Worm (Caenorhabditis elegans) whole organism, L4 larva: ENCODE measurements around the gene acs-4.

Source experiments
- D1046.2 ChIP-seq: fragments of 200-800 bp; sonication (Bioruptor generic); IDR thresholded peaks from 2 replicates; pipeline ENCODE4 v1.3.6; 2022; ENCODE audit warnings: missing genetic modification characterization, missing compliant biosample characterization
- F26F4.8 ChIP-seq: fragments of 200-800 bp; sonication (Bioruptor generic); conservative IDR thresholded peaks from 2 replicates; pipeline ENCODE4 v1.3.6; 2022; ENCODE audit warnings: missing genetic modification characterization, missing compliant biosample characterization
- F37D6.2 ChIP-seq: sonication (generic microtip); optimal IDR thresholded peaks from 2 replicates; lab custom pipeline; 2016; ENCODE audit warnings: mild to moderate bottlenecking, missing genetic modification characterization, missing compliant biosample characterization
- T20F7.1 ChIP-seq: fragments of 200-800 bp; sonication (Bioruptor generic); optimal IDR thresholded peaks from 2 replicates; lab custom pipeline; 2018; ENCODE audit warnings: mild to moderate bottlenecking, missing genetic modification characterization, missing compliant biosample characterization
- Y75B8A.6 ChIP-seq: fragments of 200-800 bp; sonication (Bioruptor generic); IDR thresholded peaks from 2 replicates; pipeline ENCODE4 v1.3.6; 2022; ENCODE audit warnings: missing genetic modification reagents, missing genetic modification characterization, missing compliant biosample characterization
- ZK546.5 ChIP-seq, 2 experiments: sonication (generic microtip); optimal IDR thresholded peaks; 2 replicates each; lab custom pipeline; 2017; ENCODE audit warnings: missing biosample characterization in 2 of 2, missing genetic modification characterization in 2 of 2
- arid-1 ChIP-seq: fragments of 200-800 bp; sonication (Bioruptor generic); conservative IDR thresholded peaks from 2 replicates; pipeline ENCODE4 v1.3.6; 2022; ENCODE audit warnings: missing genetic modification reagents, missing genetic modification characterization, missing compliant biosample characterization
- attf-4 ChIP-seq: sonication (generic microtip); optimal IDR thresholded peaks from 3 replicates; lab custom pipeline; 2017; ENCODE audit warnings: missing biosample characterization, missing genetic modification characterization
- ceh-28 ChIP-seq: fragments of 150-350 bp; optimal IDR thresholded peaks from 2 replicates; lab custom pipeline; 2014; ENCODE audit warnings: missing biosample characterization, missing genetic modification reagents, missing genetic modification characterization
- ceh-82 ChIP-seq: sonication (generic microtip); optimal IDR thresholded peaks from 2 replicates; lab custom pipeline; 2017; ENCODE audit warnings: missing biosample characterization, missing genetic modification characterization
- ces-1 ChIP-seq: fragments of 150-350 bp; sonication (generic microtip); optimal IDR thresholded peaks from 4 replicates; lab custom pipeline; 2014; ENCODE audit warnings: missing biosample characterization, missing genetic modification reagents, missing genetic modification characterization
- cey-2 ChIP-seq: sonication (generic microtip); optimal IDR thresholded peaks from 3 replicates; lab custom pipeline; 2017; ENCODE audit warnings: missing genetic modification characterization, mild to moderate bottlenecking, missing compliant biosample characterization, antibody characterized with exemption, borderline replicate concordance; ENCODE audit not compliant: insufficient read depth
- daf-12 ChIP-seq: fragments of 150-350 bp; optimal IDR thresholded peaks from 2 replicates; lab custom pipeline; 2014; ENCODE audit warnings: missing biosample characterization, missing genetic modification reagents, missing genetic modification characterization
- daf-19 ChIP-seq: fragments of 200-800 bp; sonication (Bioruptor generic); conservative IDR thresholded peaks from 2 replicates; pipeline ENCODE4 v1.3.6; 2022; ENCODE audit warnings: missing genetic modification characterization, missing compliant biosample characterization
- dmd-9 ChIP-seq: fragments of 200-800 bp; sonication (Bioruptor generic); IDR thresholded peaks from 2 replicates; pipeline ENCODE4 v1.3.6; 2022; ENCODE audit warnings: missing genetic modification reagents, missing genetic modification characterization, missing compliant biosample characterization
- duxl-1 ChIP-seq: sonication (generic microtip); optimal IDR thresholded peaks from 2 replicates; lab custom pipeline; 2016; ENCODE audit warnings: mild to moderate bottlenecking, missing genetic modification characterization, moderate library complexity, missing compliant biosample characterization; ENCODE audit not compliant: poor library complexity
- dve-1 ChIP-seq: sonication (generic microtip); optimal IDR thresholded peaks from 2 replicates; lab custom pipeline; 2017; ENCODE audit warnings: antibody characterized with exemption, mild to moderate bottlenecking, missing genetic modification characterization, missing compliant biosample characterization; ENCODE audit not compliant: insufficient read depth
- egl-27 ChIP-seq: sonication (generic microtip); optimal IDR thresholded peaks from 3 replicates; lab custom pipeline; 2017; ENCODE audit warnings: missing biosample characterization, missing genetic modification reagents, missing genetic modification characterization
- fos-1 ChIP-seq: fragments of 150-350 bp; optimal IDR thresholded peaks from 2 replicates; lab custom pipeline; 2014; ENCODE audit warnings: missing biosample characterization, missing genetic modification characterization
- hlh-11 ChIP-seq: fragments of 200-800 bp; sonication (Bioruptor generic); optimal IDR thresholded peaks from 2 replicates; lab custom pipeline; 2018; ENCODE audit warnings: mild to moderate bottlenecking, missing genetic modification characterization, missing compliant biosample characterization
- hlh-30 ChIP-seq: sonication (generic microtip); optimal IDR thresholded peaks from 2 replicates; lab custom pipeline; 2017; ENCODE audit warnings: antibody characterized with exemption, mild to moderate bottlenecking, missing genetic modification characterization, missing compliant biosample characterization; ENCODE audit not compliant: insufficient read depth
- jun-1 ChIP-seq: fragments of 150-350 bp; optimal IDR thresholded peaks from 2 replicates; lab custom pipeline; 2014; ENCODE audit warnings: missing biosample characterization, missing genetic modification reagents, missing genetic modification characterization
- lim-7 ChIP-seq: fragments of 200-800 bp; sonication (Bioruptor generic); IDR thresholded peaks from 2 replicates; pipeline ENCODE4 v1.3.6; 2022; ENCODE audit warnings: missing genetic modification characterization, missing compliant biosample characterization
- lin-39 ChIP-seq: fragments of 150-350 bp; optimal IDR thresholded peaks from 2 replicates; lab custom pipeline; 2014; ENCODE audit warnings: missing biosample characterization, missing genetic modification reagents, missing genetic modification characterization
- lsy-2 ChIP-seq, 2 experiments: fragments of 150-350 bp in 1 of 2; sonication (generic microtip) in 1 of 2; optimal IDR thresholded peaks; 2 replicates each; lab custom pipeline; 2014 to 2017; ENCODE audit warnings: missing biosample characterization in 2 of 2, missing genetic modification characterization in 2 of 2
- mdl-1 ChIP-seq, 2 experiments: fragments of 150-350 bp in 1 of 2; sonication (generic microtip) in 1 of 2; optimal IDR thresholded peaks; 2 replicates each; lab custom pipeline; 2014 to 2017; ENCODE audit warnings: missing biosample characterization in 2 of 2, missing genetic modification characterization in 2 of 2
- mdt-29 ChIP-seq: fragments of 200-800 bp; sonication (Bioruptor generic); IDR thresholded peaks from 2 replicates; pipeline ENCODE4 v1.3.6; 2022; ENCODE audit warnings: missing genetic modification reagents, missing genetic modification characterization, missing compliant biosample characterization
- mep-1 ChIP-seq: fragments of 150-350 bp; sonication (generic microtip); optimal IDR thresholded peaks from 3 replicates; lab custom pipeline; 2014; ENCODE audit warnings: missing biosample characterization, missing genetic modification characterization
- mxl-3 ChIP-seq: fragments of 200-800 bp; sonication (Bioruptor generic); optimal IDR thresholded peaks from 2 replicates; lab custom pipeline; 2018; ENCODE audit warnings: mild to moderate bottlenecking, missing genetic modification characterization, missing compliant biosample characterization
- nhr-111 ChIP-seq: fragments of 200-800 bp; sonication (Bioruptor generic); optimal IDR thresholded peaks from 2 replicates; lab custom pipeline; 2018; ENCODE audit warnings: mild to moderate bottlenecking, missing genetic modification characterization, missing compliant biosample characterization
- nhr-76 ChIP-seq: fragments of 150-350 bp; optimal IDR thresholded peaks from 2 replicates; lab custom pipeline; 2014; ENCODE audit warnings: missing biosample characterization, missing genetic modification characterization
- pha-4 ChIP-seq, 2 experiments: fragments of 150-350 bp in 1 of 2; fragments of 200-800 bp in 1 of 2; sonication (Bioruptor generic) in 1 of 2; IDR thresholded peaks in 1 of 2; optimal IDR thresholded peaks in 1 of 2; 2 replicates each; pipeline versions ENCODE4 v1.3.6 to Lab custom; 2014 to 2022; ENCODE audit warnings: missing genetic modification characterization in 2 of 2, missing genetic modification reagents in 2 of 2, missing biosample characterization in 1 of 2, missing compliant biosample characterization in 1 of 2
- php-3 ChIP-seq: fragments of 200-800 bp; sonication (Bioruptor generic); IDR thresholded peaks from 2 replicates; pipeline ENCODE4 v1.3.6; 2022; ENCODE audit warnings: missing genetic modification reagents, missing genetic modification characterization, missing compliant biosample characterization
- pqm-1 ChIP-seq: sonication (generic microtip); optimal IDR thresholded peaks from 2 replicates; lab custom pipeline; 2017; ENCODE audit warnings: missing biosample characterization, missing genetic modification characterization
- rbr-2 ChIP-seq: sonication (generic microtip); optimal IDR thresholded peaks from 2 replicates; lab custom pipeline; 2016; ENCODE audit warnings: missing genotype, missing genetic modification characterization, missing compliant biosample characterization
- saeg-2 ChIP-seq: fragments of 200-800 bp; sonication (Bioruptor generic); IDR thresholded peaks from 2 replicates; pipeline ENCODE4 v1.3.6; 2022; ENCODE audit warnings: missing genetic modification reagents, missing genetic modification characterization, missing compliant biosample characterization
- sdz-12 ChIP-seq: fragments of 200-800 bp; sonication (Bioruptor generic); optimal IDR thresholded peaks from 2 replicates; lab custom pipeline; 2018; ENCODE audit warnings: mild to moderate bottlenecking, missing genetic modification characterization, missing compliant biosample characterization
- set-16 ChIP-seq: fragments of 200-800 bp; sonication (Bioruptor generic); IDR thresholded peaks from 2 replicates; pipeline ENCODE4 v1.3.6; 2022; ENCODE audit warnings: missing genetic modification reagents, missing genetic modification characterization, missing compliant biosample characterization
- snpc-1.2 ChIP-seq: fragments of 200-800 bp; sonication (Bioruptor generic); IDR thresholded peaks from 2 replicates; pipeline ENCODE4 v1.3.6; 2022; ENCODE audit warnings: missing genetic modification reagents, missing genetic modification characterization, missing compliant biosample characterization
- snpc-4 ChIP-seq: fragments of 150-350 bp; optimal IDR thresholded peaks from 2 replicates; lab custom pipeline; 2014; ENCODE audit warnings: missing biosample characterization, missing genetic modification characterization
- spr-1 ChIP-seq: sonication (generic microtip); optimal IDR thresholded peaks from 2 replicates; lab custom pipeline; 2016; ENCODE audit warnings: mild to moderate bottlenecking, missing genetic modification characterization, missing compliant biosample characterization
- tag-97 ChIP-seq: fragments of 200-800 bp; sonication (Bioruptor generic); IDR thresholded peaks from 2 replicates; pipeline ENCODE4 v1.3.6; 2022; ENCODE audit warnings: missing genetic modification characterization, missing compliant biosample characterization
- unc-130 ChIP-seq: sonication (generic microtip); optimal IDR thresholded peaks from 2 replicates; lab custom pipeline; 2016; ENCODE audit warnings: missing genetic modification reagents, missing genetic modification characterization, missing compliant biosample characterization
- unc-39 ChIP-seq: sonication (generic microtip); optimal IDR thresholded peaks from 2 replicates; lab custom pipeline; 2017; ENCODE audit warnings: missing biosample characterization, missing genetic modification characterization
- unc-62 ChIP-seq, 3 experiments: fragments of 150-350 bp in 1 of 3; sonication (generic microtip); optimal IDR thresholded peaks in 2 of 3; peaks in 1 of 3; 1 replicate in 1 of 3; 2 replicates in 2 of 3; lab custom pipeline; 2014 to 2017; ENCODE audit warnings: missing biosample characterization in 3 of 3, missing genetic modification characterization in 3 of 3, missing genetic modification reagents in 3 of 3, missing genotype in 1 of 3
- vab-7 ChIP-seq: fragments of 200-800 bp; sonication (Bioruptor generic); IDR thresholded peaks from 2 replicates; pipeline ENCODE4 v1.3.6; 2022; ENCODE audit warnings: missing genetic modification reagents, missing genetic modification characterization, missing compliant biosample characterization
- zag-1 ChIP-seq: fragments of 150-350 bp; optimal IDR thresholded peaks from 2 replicates; lab custom pipeline; 2014; ENCODE audit warnings: missing biosample characterization, missing genetic modification characterization

Gene acs-4

DNA sequence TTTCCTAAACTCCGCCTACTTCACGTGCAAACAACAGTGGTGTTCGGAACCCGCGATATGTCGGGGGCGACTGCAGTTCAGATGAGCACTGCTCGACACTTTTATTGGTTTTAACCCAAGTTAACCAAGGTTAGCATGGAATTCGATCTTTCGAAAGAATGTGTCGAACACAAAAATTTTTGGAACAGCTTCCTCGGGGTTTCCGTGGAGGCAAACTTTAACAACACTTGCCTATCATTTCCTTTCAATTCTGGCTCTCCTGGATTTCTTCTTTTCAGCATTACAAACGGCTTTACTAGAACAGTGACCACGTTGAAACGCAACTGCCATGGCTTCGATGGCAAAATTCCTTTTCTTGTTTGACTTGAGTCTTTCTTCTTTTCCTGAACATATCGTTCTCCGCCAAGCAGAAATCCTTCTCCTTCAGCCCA, 26.3 kb upstream of the acs-4 start (continued):
- TF ChIP-seq lsy-2 (tag; optimal IDR thresholded peaks at IDR 0.05; lab: Kevin White, UChicago) (peak in 1 of 2 experiments; percentile 71), sdz-12 (GFP tag; lab: Kevin White, UChicago) (no peak), unc-62 (GFP tag; optimal IDR thresholded peaks at IDR 0.05 in 1 of 2; lab: Kevin White, UChicago) (peak in 1 of 2 experiments; percentile 59), unc-62 (tag; optimal IDR thresholded peaks at IDR 0.05; lab: Kevin White, UChicago) (no peak), lin-39 (tag; lab: Kevin White, UChicago) (no peak), nhr-76 (tag; lab: Kevin White, UChicago) (no peak), spr-1 (tag; lab: Kevin White, UChicago) (peak; percentile 67), unc-39 (tag; lab: Kevin White, UChicago) (no peak), cey-2 (tag; lab: Kevin White, UChicago) (no peak), ZK546.5 (tag; optimal IDR thresholded peaks at IDR 0.05; lab: Kevin White, UChicago) (peak in 1 of 2 experiments; percentile 25), mep-1 (tag; lab: Kevin White, UChicago) (peak; percentile 83), duxl-1 (tag; lab: Kevin White, UChicago) (peak; percentile 82), daf-12 (no peak), T20F7.1 (GFP tag; lab: Kevin White, UChicago) (peak; percentile 69), pqm-1 (tag; lab: Kevin White, UChicago) (peak; percentile 53), hlh-30 (tag; lab: Kevin White, UChicago) (peak; percentile 72), zag-1 (tag; lab: Kevin White, UChicago) (no peak), attf-4 (tag; lab: Kevin White, UChicago) (no peak), ceh-28 (no peak), egl-27 (tag; lab: Kevin White, UChicago) (peak; percentile 22), set-16 (GFP tag; lab: Robert Waterston, UW) (no peak), rbr-2 (tag; lab: Kevin White, UChicago) (peak; percentile 39), pha-4 (GFP tag; IDR thresholded peaks at IDR 0.05; lab: Robert Waterston, UW) (peak; percentile 63; the same call in 1 of the 2 replicates), pha-4 (tag; optimal IDR thresholded peaks at IDR 0.05; lab: Kevin White, UChicago) (no peak), F26F4.8 (no peak), saeg-2 (GFP tag; lab: Robert Waterston, UW) (no peak), Y75B8A.6 (peak; percentile 69; the same call in 1 of the 2 replicates)

DNA sequence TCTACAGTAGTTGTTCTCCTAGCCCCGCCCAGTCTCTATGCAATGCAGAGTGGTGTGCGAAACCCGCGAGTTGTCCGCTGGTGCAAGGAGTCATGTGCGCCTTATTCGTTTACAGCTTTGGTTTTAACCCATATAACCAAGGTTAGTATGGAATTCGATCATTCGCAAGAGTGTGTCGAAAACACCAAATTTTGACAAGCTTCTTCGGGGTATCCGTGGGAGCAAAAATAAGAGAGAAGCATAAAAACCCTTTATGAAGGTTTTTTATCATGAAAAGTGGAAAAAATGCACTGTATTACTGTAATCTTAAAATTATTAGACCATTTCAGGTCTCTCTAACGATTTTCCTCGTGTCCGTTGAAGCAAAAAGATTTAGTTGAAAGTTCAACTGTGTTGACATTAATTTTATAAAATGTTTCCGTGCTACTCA, 25.5 kb upstream of the acs-4 start:
- TF ChIP-seq ceh-82 (tag; lab: Kevin White, UChicago) = no peak
- TF ChIP-seq attf-4 (tag; lab: Kevin White, UChicago) = no peak
- no peak for TF ChIP-seq vab-7
- no peak for TF ChIP-seq unc-130 (GFP tag; lab: Kevin White, UChicago)
- no peak for TF ChIP-seq ces-1 (GFP tag; lab: Kevin White, UChicago)
- TF ChIP-seq php-3 (GFP tag; lab: Robert Waterston, UW) = peak; percentile 71; the same call in 1 of the 2 replicates
- TF ChIP-seq dve-1 = peak; percentile 51
- peak; percentile 65 for TF ChIP-seq hlh-30 (tag; lab: Kevin White, UChicago)
- no peak for TF ChIP-seq dmd-9 (GFP tag; lab: Robert Waterston, UW)
- TF ChIP-seq fos-1 (tag; lab: Kevin White, UChicago) = no peak
- TF ChIP-seq jun-1 (tag; lab: Kevin White, UChicago) = no peak
- TF ChIP-seq ceh-28 = no peak
- TF ChIP-seq daf-19 = 0 out of 2 replicates have a peak, but pooled peaks have one; percentile 56
- peak; percentile 55 for TF ChIP-seq mdt-29 (GFP tag; lab: Robert Waterston, UW)
- no peak for TF ChIP-seq tag-97 (GFP tag; lab: Robert Waterston, UW)
- no peak for TF ChIP-seq F37D6.2
- no peak for TF ChIP-seq mxl-3 (GFP tag; lab: Kevin White, UChicago)
- peak; percentile 40 for TF ChIP-seq hlh-11 (tag; lab: Kevin White, UChicago)
- TF ChIP-seq arid-1 (GFP tag; lab: Robert Waterston, UW) = peak; percentile 62
- peak; percentile 81 for TF ChIP-seq snpc-4 (tag; lab: Kevin White, UChicago)
- no peak for TF ChIP-seq zag-1 (tag; lab: Kevin White, UChicago)
- peak; percentile 71 for TF ChIP-seq snpc-1.2 (GFP tag; lab: Robert Waterston, UW)
- TF ChIP-seq nhr-111 (GFP tag; lab: Kevin White, UChicago) = peak; percentile 27
- peak in 1 of 2 experiments; percentile 28 for TF ChIP-seq unc-62 (GFP tag; optimal IDR thresholded peaks at IDR 0.05 in 1 of 2; lab: Kevin White, UChicago)
- no peak for TF ChIP-seq unc-62 (tag; optimal IDR thresholded peaks at IDR 0.05; lab: Kevin White, UChicago)
- TF ChIP-seq lim-7 (GFP tag; lab: Robert Waterston, UW) = no peak
- TF ChIP-seq spr-1 (tag; lab: Kevin White, UChicago) = peak; percentile 47
- no peak for TF ChIP-seq unc-39 (tag; lab: Kevin White, UChicago)
- no peak for TF ChIP-seq D1046.2 (GFP tag; lab: Robert Waterston, UW)
- TF ChIP-seq mdl-1 (tag; optimal IDR thresholded peaks at IDR 0.05; lab: Kevin White, UChicago) = no peak
